Fruit fly (Drosophila melanogaster) whole organism: Measurements from ENCODE around the gene GAA1.

ENCODE experiments used
- CG8478 ChIP-seq: fragments of >200 bp; optimal IDR thresholded peaks from 2 replicates; lab custom pipeline; 2018; ENCODE audit warnings: inconsistent platforms
- Dll ChIP-seq: fragments of >200 bp; optimal IDR thresholded peaks from 2 replicates; lab custom pipeline; 2017
- EcR ChIP-seq, 2 experiments: fragments of >200 bp; optimal IDR thresholded peaks; 2 replicates each; lab custom pipeline; 2017; ENCODE audit warnings: missing biosample characterization in 2 of 2, missing genetic modification characterization in 2 of 2, missing genetic modification reagents in 2 of 2
- pan ChIP-seq: fragments of >200 bp; optimal IDR thresholded peaks from 2 replicates; lab custom pipeline; 2017
- psq ChIP-seq: fragments of >200 bp; optimal IDR thresholded peaks from 2 replicates; lab custom pipeline; 2017
- usp ChIP-seq: fragments of >200 bp; optimal IDR thresholded peaks from 2 replicates; lab custom pipeline; 2017; ENCODE audit warnings: missing biosample characterization, missing genetic modification characterization, mixed read lengths

The GAA1 gene

dm6 chrX:5873164-5873563 lies at the start of gene GAA1:
Gene GAA1, minus strand, starts transcription at chrX:5873357.
- TF ChIP-seq EcR (GFP tag; optimal IDR thresholded peaks at IDR 0.05; lab: Kevin White, UChicago): no peak
- no peak for TF ChIP-seq psq
- TF ChIP-seq pan (lab: Kevin White, UChicago): no peak
- TF ChIP-seq CG8478: no peak
- TF ChIP-seq Dll (lab: Kevin White, UChicago): no peak
- no peak for TF ChIP-seq usp (GFP tag; lab: Kevin White, UChicago)

dm6 chrX:5922057-5922456 lies 48.9 kb upstream of the GAA1 start:
- no peak for TF ChIP-seq Dll (lab: Kevin White, UChicago)
- TF ChIP-seq usp (GFP tag; lab: Kevin White, UChicago): no peak
- TF ChIP-seq pan (lab: Kevin White, UChicago): no peak
- TF ChIP-seq psq: no peak
- TF ChIP-seq CG8478: no peak
- TF ChIP-seq EcR (GFP tag; optimal IDR thresholded peaks at IDR 0.05; lab: Kevin White, UChicago): no peak

- no peak for TF ChIP-seq EcR (GFP tag; optimal IDR thresholded peaks at IDR 0.05; lab: Kevin White, UChicago)
- no peak for TF ChIP-seq CG8478
- no peak for TF ChIP-seq Dll (lab: Kevin White, UChicago)
- no peak for TF ChIP-seq usp (GFP tag; lab: Kevin White, UChicago)
- TF ChIP-seq pan (lab: Kevin White, UChicago): no peak
- TF ChIP-seq psq: no peak
These were observed 47.8 kb upstream of the GAA1 start for dm6 chrX:5920932-5921331.

dm6 chrX:5918499-5919126 lies 45.5 kb upstream of the GAA1 start:
- peak; percentile 35 for TF ChIP-seq psq
- TF ChIP-seq pan (lab: Kevin White, UChicago): no peak

- TF ChIP-seq EcR (GFP tag; optimal IDR thresholded peaks at IDR 0.05; lab: Kevin White, UChicago): no peak
- TF ChIP-seq usp (GFP tag; lab: Kevin White, UChicago): no peak
- TF ChIP-seq CG8478: no peak
- TF ChIP-seq psq: no peak
- no peak for TF ChIP-seq Dll (lab: Kevin White, UChicago)
- no peak for TF ChIP-seq pan (lab: Kevin White, UChicago)
These were observed 44.3 kb upstream of the GAA1 start for dm6 chrX:5917310-5917988.

dm6 chrX:5916494-5917309 lies 43.5 kb upstream of the GAA1 start, which contains the start of the genes Shmt and CG3726:
Gene Shmt, minus strand, starts transcription at chrX:5916797.
Gene CG3726, plus strand, starts transcription at chrX:5917097.
- no peak for TF ChIP-seq CG8478
- no peak for TF ChIP-seq usp (GFP tag; lab: Kevin White, UChicago)
- TF ChIP-seq Dll (lab: Kevin White, UChicago): no peak
- TF ChIP-seq EcR (GFP tag; optimal IDR thresholded peaks at IDR 0.05; lab: Kevin White, UChicago): no peak
- no peak for TF ChIP-seq pan (lab: Kevin White, UChicago)
- no peak for TF ChIP-seq psq

dm6 chrX:5915752-5916493 lies 42.8 kb upstream of the GAA1 start:
- TF ChIP-seq CG8478: no peak
- TF ChIP-seq EcR (GFP tag; optimal IDR thresholded peaks at IDR 0.05; lab: Kevin White, UChicago): no peak
- no peak for TF ChIP-seq Dll (lab: Kevin White, UChicago)
- no peak for TF ChIP-seq pan (lab: Kevin White, UChicago)
- no peak for TF ChIP-seq psq
- no peak for TF ChIP-seq usp (GFP tag; lab: Kevin White, UChicago)

- TF ChIP-seq usp (GFP tag; lab: Kevin White, UChicago) (no peak), EcR (GFP tag; optimal IDR thresholded peaks at IDR 0.05; lab: Kevin White, UChicago) (no peak), Dll (lab: Kevin White, UChicago) (no peak), pan (lab: Kevin White, UChicago) (no peak), psq (no peak), CG8478 (no peak)
These were observed 42.0 kb upstream of the GAA1 start for dm6 chrX:5914992-5915751.

- TF ChIP-seq Dll (lab: Kevin White, UChicago) (no peak), psq (no peak), usp (GFP tag; lab: Kevin White, UChicago) (no peak), EcR (GFP tag; optimal IDR thresholded peaks at IDR 0.05; lab: Kevin White, UChicago) (no peak), CG8478 (no peak), pan (lab: Kevin White, UChicago) (no peak)
These were observed 34.8 kb upstream of the GAA1 start, which contains the start of gene CG12236 for dm6 chrX:5907916-5908315. Gene CG12236, plus strand, starts transcription at chrX:5908135.

dm6 chrX:5905446-5905845 lies 32.3 kb upstream of the GAA1 start, which contains the start of gene CG4020:
Gene CG4020, plus strand, starts transcription at chrX:5905746.
- TF ChIP-seq usp (GFP tag; lab: Kevin White, UChicago) (no peak), psq (no peak), Dll (lab: Kevin White, UChicago) (no peak), pan (lab: Kevin White, UChicago) (no peak), CG8478 (no peak), EcR (GFP tag; optimal IDR thresholded peaks at IDR 0.05; lab: Kevin White, UChicago) (no peak)
